Fruit fly (Drosophila melanogaster) whole organism, embryonic: ENCODE measurements around the gene CG12012.

ENCODE experiments used
- CG10274 ChIP-seq: fragments of 200-800 bp; sonication (Bioruptor generic); optimal IDR thresholded peaks from 3 replicates; lab custom pipeline; 2017; ENCODE audit warnings: missing biosample characterization, mild to moderate bottlenecking, missing genetic modification characterization
- CG11456 ChIP-seq: fragments of 200-800 bp; sonication (Bioruptor generic); IDR thresholded peaks from 3 replicates; pipeline ENCODE4 v1.3.6; 2022; ENCODE audit warnings: missing biosample characterization, missing genetic modification characterization
- CG12391 ChIP-seq: fragments of 200-800 bp; sonication (Bioruptor generic); optimal IDR thresholded peaks from 3 replicates; lab custom pipeline; 2018; ENCODE audit warnings: missing biosample characterization, mild to moderate bottlenecking, missing genetic modification characterization, moderate library complexity
- CG14860 ChIP-seq: fragments of 200-800 bp; sonication (Bioruptor generic); IDR thresholded peaks from 3 replicates; pipeline ENCODE4 v1.3.6; 2022; ENCODE audit warnings: missing biosample characterization, missing genetic modification characterization; ENCODE audit not compliant: partially characterized antibody
- CG15073 ChIP-seq: fragments of 200-800 bp; sonication (Bioruptor generic); optimal IDR thresholded peaks from 2 replicates; lab custom pipeline; 2016; ENCODE audit warnings: missing biosample characterization, missing genetic modification characterization
- CG15269 ChIP-seq: fragments of 200-800 bp; sonication (Bioruptor generic); optimal IDR thresholded peaks from 2 replicates; lab custom pipeline; 2018; ENCODE audit warnings: missing biosample characterization, mild to moderate bottlenecking, missing genetic modification characterization, moderate library complexity
- CG15479 ChIP-seq: fragments of 200-800 bp; sonication (Bioruptor generic); optimal IDR thresholded peaks from 3 replicates; lab custom pipeline; 2019; ENCODE audit warnings: missing biosample characterization, mild to moderate bottlenecking, missing genetic modification characterization, moderate library complexity
- CG3163 ChIP-seq: fragments of 200-800 bp; sonication (Bioruptor generic); optimal IDR thresholded peaks from 3 replicates; lab custom pipeline; 2016; ENCODE audit warnings: missing biosample characterization, missing genetic modification characterization
- CG32532 ChIP-seq: fragments of 200-800 bp; sonication (Bioruptor generic); IDR thresholded peaks from 2 replicates; pipeline ENCODE4 v1.3.6; 2022; ENCODE audit warnings: missing biosample characterization, missing genetic modification characterization
- CG3847 ChIP-seq: fragments of 200-800 bp; sonication (Bioruptor generic); IDR thresholded peaks from 2 replicates; pipeline ENCODE4 v1.3.6; 2022; ENCODE audit warnings: missing biosample characterization, missing genetic modification characterization
- CG4404 ChIP-seq: fragments of 200-800 bp; sonication (Bioruptor generic); IDR thresholded peaks from 2 replicates; pipeline ENCODE4 v1.3.6; 2022; ENCODE audit warnings: missing biosample characterization, missing genetic modification characterization
- CG6683 ChIP-seq: fragments of 200-800 bp; sonication (Bioruptor generic); optimal IDR thresholded peaks from 2 replicates; lab custom pipeline; 2017; ENCODE audit warnings: missing biosample characterization, mild to moderate bottlenecking, missing genetic modification characterization, missing genetic modification reagents
- CG7745 ChIP-seq: fragments of 200-800 bp; sonication (Bioruptor generic); optimal IDR thresholded peaks from 2 replicates; lab custom pipeline; 2018; ENCODE audit warnings: missing biosample characterization, mild to moderate bottlenecking, missing genetic modification characterization, moderate library complexity
- CG8359 ChIP-seq: fragments of 200-800 bp; sonication (Bioruptor generic); optimal IDR thresholded peaks from 2 replicates; lab custom pipeline; 2017; ENCODE audit warnings: missing biosample characterization, mild to moderate bottlenecking, missing genetic modification characterization, borderline replicate concordance
- Dp ChIP-seq: fragments of 200-800 bp; sonication (Bioruptor generic); optimal IDR thresholded peaks from 2 replicates; lab custom pipeline; 2018; ENCODE audit warnings: missing biosample characterization, mild to moderate bottlenecking, missing genetic modification characterization, moderate library complexity
- Fer3 ChIP-seq: fragments of 200-800 bp; sonication (Bioruptor generic); optimal IDR thresholded peaks from 2 replicates; lab custom pipeline; 2018; ENCODE audit warnings: missing biosample characterization, mild to moderate bottlenecking, missing genetic modification characterization, moderate library complexity
- H2.0 ChIP-seq: fragments of 200-800 bp; sonication (Bioruptor generic); IDR thresholded peaks from 2 replicates; pipeline ENCODE4 v1.3.6; 2022; ENCODE audit warnings: missing biosample characterization, missing genetic modification characterization
- Med ChIP-seq: fragments of 200-800 bp; sonication (Bioruptor generic); peaks from one replicate; lab custom pipeline; 2016; ENCODE audit warnings: missing biosample characterization, missing genetic modification characterization, mild to moderate bottlenecking, inconsistent platforms, moderate library complexity
- NFAT ChIP-seq: fragments of 200-800 bp; sonication (Bioruptor generic); IDR thresholded peaks from 2 replicates; pipeline ENCODE4 v1.3.6; 2022; ENCODE audit warnings: missing biosample characterization, missing genetic modification characterization
- NK7.1 ChIP-seq: fragments of 200-800 bp; sonication (Bioruptor generic); optimal IDR thresholded peaks from 3 replicates; lab custom pipeline; 2016; ENCODE audit warnings: missing biosample characterization, missing genetic modification characterization
- Xrp1 ChIP-seq: fragments of 200-800 bp; sonication (Bioruptor generic); IDR thresholded peaks from 2 replicates; pipeline ENCODE4 v1.3.6; 2022; ENCODE audit warnings: missing biosample characterization, missing genetic modification characterization
- aop ChIP-seq: fragments of 200-800 bp; sonication (Bioruptor generic); IDR thresholded peaks from 2 replicates; pipeline ENCODE4 v1.3.6; 2022; ENCODE audit warnings: missing biosample characterization, missing genetic modification characterization
- br ChIP-seq: fragments of >200 bp; optimal IDR thresholded peaks from 2 replicates; lab custom pipeline; 2017
- cas ChIP-seq: fragments of 200-800 bp; sonication (Bioruptor generic); IDR thresholded peaks from 2 replicates; pipeline ENCODE4 v1.3.6; 2022; ENCODE audit warnings: missing biosample characterization, missing genetic modification characterization
- caup ChIP-seq: fragments of 200-800 bp; sonication (Bioruptor generic); optimal IDR thresholded peaks from 3 replicates; lab custom pipeline; 2017; ENCODE audit warnings: missing biosample characterization, mild to moderate bottlenecking, missing genetic modification characterization, moderate library complexity; ENCODE audit not compliant: severe bottlenecking
- chinmo ChIP-seq: fragments of 200-800 bp; sonication (Bioruptor generic); IDR thresholded peaks from 4 replicates; pipeline ENCODE4 v1.3.6; 2022; ENCODE audit warnings: missing biosample characterization, missing genetic modification characterization; ENCODE audit not compliant: partially characterized antibody
- crol ChIP-seq: fragments of 200-800 bp; sonication (Bioruptor generic); IDR thresholded peaks from 2 replicates; pipeline ENCODE4 v1.3.6; 2022; ENCODE audit warnings: missing biosample characterization, missing genetic modification characterization
- dimm ChIP-seq: fragments of 200-800 bp; sonication (Bioruptor generic); IDR thresholded peaks from 2 replicates; pipeline ENCODE4 v1.3.6; 2022; ENCODE audit warnings: missing biosample characterization, missing genetic modification characterization
- dmrt99B ChIP-seq: fragments of 200-800 bp; sonication (Bioruptor generic); optimal IDR thresholded peaks from 2 replicates; lab custom pipeline; 2018; ENCODE audit warnings: missing biosample characterization, mild to moderate bottlenecking, missing genetic modification characterization, moderate library complexity
- dpn ChIP-seq, 2 experiments: fragments of 200-800 bp; sonication (Bioruptor generic); optimal IDR thresholded peaks; 3 replicates each; lab custom pipeline; 2016; ENCODE audit warnings: missing biosample characterization in 2 of 2, missing genetic modification characterization in 2 of 2
- fd3F ChIP-seq: fragments of 200-800 bp; sonication (Bioruptor generic); optimal IDR thresholded peaks from 2 replicates; lab custom pipeline; 2018; ENCODE audit warnings: missing biosample characterization, mild to moderate bottlenecking, missing genetic modification characterization, moderate library complexity
- ftz-f1 ChIP-seq: fragments of 200-800 bp; sonication (Bioruptor generic); optimal IDR thresholded peaks from 2 replicates; lab custom pipeline; 2016; ENCODE audit warnings: missing biosample characterization, missing genetic modification characterization
- ken ChIP-seq: fragments of 200-800 bp; sonication (Bioruptor generic); IDR thresholded peaks from 3 replicates; pipeline ENCODE4 v1.3.6; 2022; ENCODE audit warnings: missing biosample characterization, missing genetic modification characterization
- lilli ChIP-seq: fragments of 200-800 bp; sonication (Bioruptor generic); optimal IDR thresholded peaks from 3 replicates; lab custom pipeline; 2016; ENCODE audit warnings: missing biosample characterization, missing genetic modification characterization
- luna ChIP-seq: fragments of 200-800 bp; sonication (Bioruptor generic); optimal IDR thresholded peaks from 2 replicates; lab custom pipeline; 2016; ENCODE audit warnings: missing biosample characterization, missing genetic modification characterization
- maf-S ChIP-seq: fragments of 200-800 bp; sonication (Bioruptor generic); optimal IDR thresholded peaks from 2 replicates; lab custom pipeline; 2016; ENCODE audit warnings: missing biosample characterization, missing genetic modification characterization
- oc ChIP-seq: fragments of 200-800 bp; sonication (Bioruptor generic); optimal IDR thresholded peaks from 2 replicates; lab custom pipeline; 2018; ENCODE audit warnings: missing biosample characterization, mild to moderate bottlenecking, missing genetic modification characterization, moderate library complexity
- odd ChIP-seq: fragments of 200-800 bp; sonication (Bioruptor generic); optimal IDR thresholded peaks from 2 replicates; lab custom pipeline; 2017; ENCODE audit warnings: missing biosample characterization, mild to moderate bottlenecking, missing genetic modification characterization
- p53 ChIP-seq: fragments of 200-800 bp; sonication (Bioruptor generic); optimal IDR thresholded peaks from 2 replicates; lab custom pipeline; 2016; ENCODE audit warnings: missing biosample characterization, missing genetic modification characterization
- sd ChIP-seq: fragments of 200-800 bp; sonication (Bioruptor generic); optimal IDR thresholded peaks from 3 replicates; lab custom pipeline; 2018; ENCODE audit warnings: missing biosample characterization, mild to moderate bottlenecking, missing genetic modification characterization, moderate library complexity
- slbo ChIP-seq: fragments of 200-800 bp; sonication (Bioruptor generic); IDR thresholded peaks from 2 replicates; pipeline ENCODE4 v1.3.6; 2022; ENCODE audit warnings: missing biosample characterization, missing genetic modification characterization
- tap ChIP-seq: fragments of 200-800 bp; optimal IDR thresholded peaks from 3 replicates; lab custom pipeline; 2019; ENCODE audit warnings: missing biosample characterization, mild to moderate bottlenecking, missing genetic modification characterization, moderate library complexity
- vvl ChIP-seq: fragments of 200-800 bp; sonication (Bioruptor generic); IDR thresholded peaks from 2 replicates; pipeline ENCODE4 v1.3.6; 2022; ENCODE audit warnings: missing biosample characterization, missing genetic modification characterization

CG12012 gene

DNA sequence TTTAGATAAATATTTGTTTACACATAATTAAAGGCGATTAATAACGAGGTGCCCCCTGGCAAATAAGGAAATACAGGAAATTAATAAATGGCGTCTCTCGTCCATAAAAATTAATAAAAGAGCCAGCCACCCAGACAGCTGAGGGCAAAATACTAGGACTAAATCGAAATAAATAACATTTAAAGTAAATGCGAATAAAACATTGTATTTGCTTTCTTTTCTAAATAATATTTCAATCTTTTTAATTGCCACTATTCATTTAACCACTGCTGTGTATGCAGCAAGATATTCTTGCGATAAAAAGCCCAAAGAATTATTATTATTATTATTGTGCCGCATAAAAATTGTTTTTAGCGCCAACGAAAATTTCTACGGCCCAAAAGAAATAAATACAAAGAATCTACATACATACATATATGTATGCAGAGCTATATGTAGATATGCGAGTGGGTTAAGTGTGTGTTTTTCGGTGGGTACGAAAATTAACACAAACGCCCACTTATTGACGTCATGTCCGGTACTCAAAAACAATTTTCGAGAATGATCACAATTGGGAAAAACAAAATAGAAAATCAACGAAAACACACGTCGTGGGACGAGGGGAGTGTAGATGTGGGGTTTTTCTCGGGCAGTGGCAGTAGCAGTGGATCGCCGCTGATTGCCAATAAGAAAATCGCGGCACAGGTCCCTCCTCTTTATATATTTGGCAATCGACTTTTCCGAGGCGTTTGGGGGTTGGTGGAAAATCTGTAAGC lies 29.9 kb downstream of the CG12012 start (continued):
- TF ChIP-seq dimm: no peak
- TF ChIP-seq NFAT (GFP tag; lab: Robert Waterston, UW): peak; percentile 23; the same call in 1 of the 2 replicates
- TF ChIP-seq CG12391 (tag; lab: Kevin White, UChicago): no peak
- peak; percentile 6 for TF ChIP-seq Fer3 (tag; lab: Kevin White, UChicago)
- peak; percentile 20; the same call in 1 of the 2 replicates for TF ChIP-seq CG32532 (GFP tag; lab: Robert Waterston, UW)
- no peak for TF ChIP-seq fd3F
- no peak for TF ChIP-seq CG15479 (GFP tag; lab: Kevin White, UChicago)
- TF ChIP-seq, all 482 proteins: peak for 41

DNA sequence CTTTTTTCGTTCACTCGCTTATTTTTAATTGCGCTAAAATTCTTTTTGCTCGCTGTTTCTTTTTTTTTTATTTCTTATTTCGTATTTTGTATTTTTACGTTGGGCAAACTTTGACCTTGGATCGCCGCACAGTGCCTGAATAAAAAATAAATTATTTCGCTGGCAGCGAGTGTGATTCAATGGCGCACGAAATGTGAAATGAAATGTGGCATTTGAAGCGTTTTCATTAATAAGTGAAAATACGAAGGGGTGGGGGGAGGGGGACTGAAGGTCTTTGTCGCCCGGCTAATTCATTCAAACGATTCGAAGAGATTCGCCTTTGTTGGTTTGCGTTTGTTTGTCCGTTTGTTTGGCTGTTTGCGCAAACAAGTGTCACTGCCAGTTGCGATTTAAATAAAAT lies 30.9 kb downstream of the CG12012 start:
- TF ChIP-seq CG4404: no peak
- TF ChIP-seq crol (GFP tag; lab: Robert Waterston, UW): peak; percentile 22; the same call in 1 of the 2 replicates
- no peak for TF ChIP-seq maf-S (GFP tag; lab: Kevin White, UChicago)
- no peak for TF ChIP-seq br (lab: Kevin White, UChicago)
- TF ChIP-seq Xrp1 (GFP tag; lab: Robert Waterston, UW): no peak
- TF ChIP-seq CG3847: no peak
- no peak for TF ChIP-seq luna (GFP tag; lab: Kevin White, UChicago)
- TF ChIP-seq CG10274: no peak
- peak; percentile 9 for TF ChIP-seq oc
- TF ChIP-seq aop (GFP tag; lab: Robert Waterston, UW): no peak
- no peak for TF ChIP-seq ken (GFP tag; lab: Robert Waterston, UW)
- TF ChIP-seq dmrt99B (tag; lab: Kevin White, UChicago): no peak
- no peak for TF ChIP-seq CG15073
- TF ChIP-seq CG8359 (GFP tag; lab: Kevin White, UChicago): no peak
- no peak for TF ChIP-seq CG7745 (tag; lab: Kevin White, UChicago)
- TF ChIP-seq H2.0 (GFP tag; lab: Robert Waterston, UW): no peak
- no peak for TF ChIP-seq CG11456
- TF ChIP-seq NK7.1 (GFP tag; lab: Kevin White, UChicago): no peak
- TF ChIP-seq caup (GFP tag; lab: Kevin White, UChicago): no peak
- peak; percentile 74 for TF ChIP-seq ftz-f1 (GFP tag; lab: Kevin White, UChicago)
- TF ChIP-seq p53: no peak
- TF ChIP-seq CG6683 (GFP tag; lab: Kevin White, UChicago): no peak
- no peak for TF ChIP-seq cas (GFP tag; lab: Robert Waterston, UW)
- TF ChIP-seq sd (tag; lab: Kevin White, UChicago): peak; percentile 67
- TF ChIP-seq slbo: 0 out of 2 replicates have a peak, but pooled peaks have one; percentile 20
- no peak for TF ChIP-seq Med (GFP tag; lab: Kevin White, UChicago)
- no peak for TF ChIP-seq dpn (GFP tag; optimal IDR thresholded peaks at IDR 0.05; lab: Kevin White, UChicago)
- TF ChIP-seq CG3163: no peak
- TF ChIP-seq CG15269 (tag; lab: Kevin White, UChicago): no peak
- TF ChIP-seq Dp: no peak
- no peak for TF ChIP-seq lilli
- TF ChIP-seq tap: no peak
- TF ChIP-seq CG14860 (GFP tag; lab: Robert Waterston, UW): no peak
- no peak for TF ChIP-seq odd (GFP tag; lab: Kevin White, UChicago)
- 0 out of 2 replicates have a peak, but pooled peaks have one; percentile 29 for TF ChIP-seq vvl
- 0 out of 4 replicates have a peak, but pooled peaks have one; percentile 28 for TF ChIP-seq chinmo (GFP tag; lab: Robert Waterston, UW)
